Worm (Caenorhabditis elegans): ENCODE measurements around the gene Y24D9A.7.
A peak's percentile ranks its signal among the peaks of the same experiment; 100 is the strongest.
"Not testable (repeated sequence)": the region's sequence is repeated elsewhere in the genome, so short reads cannot be mapped to it uniquely, and the experiment has no call there.

Gene Y24D9A.7

DNA sequence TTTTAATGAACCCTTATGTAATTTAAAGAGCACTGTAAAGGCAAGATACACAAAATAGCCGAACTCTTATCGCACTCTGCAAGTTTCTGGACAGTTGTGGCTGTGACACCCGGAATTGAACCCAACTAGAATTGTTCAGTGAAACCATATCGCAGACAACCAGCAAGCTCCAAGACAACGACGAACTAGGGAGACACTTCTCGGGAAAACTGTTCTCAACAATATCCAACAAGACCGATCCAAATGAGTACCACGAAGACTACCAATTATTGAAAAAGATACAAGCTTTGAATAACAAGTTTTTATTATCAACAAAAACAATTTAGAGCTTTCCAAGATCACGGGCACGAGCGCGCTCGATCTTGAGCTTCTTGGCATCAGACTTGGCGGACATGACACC, 16.1 kb downstream of the Y24D9A.7 start:
- TF ChIP-seq ceh-40 (GFP tag; IDR thresholded peaks at IDR 0.05) (peak; percentile 60; the same call in 1 of the 2 replicates), attf-6 (GFP tag; IDR thresholded peaks at IDR 0.05) (peak; percentile 88), lin-54 (GFP tag; optimal IDR thresholded peaks at IDR 0.05) (peak; percentile 81), rcor-1 (GFP tag; IDR thresholded peaks at IDR 0.05) (peak; percentile 87; the same call in 1 of the 2 replicates), xnd-1 (tag; optimal IDR thresholded peaks at IDR 0.05) (peak; percentile 25), nfyb-1 (GFP tag; IDR thresholded peaks at IDR 0.05) (peak; percentile 74), lsl-1 (GFP tag; optimal IDR thresholded peaks at IDR 0.05) (peak; percentile 54), rec-8 (tag; optimal IDR thresholded peaks at IDR 0.05) (peak in 1 of 2 experiments; percentile 54), hmg-1.2 (GFP tag; IDR thresholded peaks at IDR 0.05) (peak; percentile 56; the same call in 1 of the 2 replicates), F33H1.4 (GFP tag; IDR thresholded peaks at IDR 0.05) (peak; percentile 57), D2030.7 (GFP tag; IDR thresholded peaks at IDR 0.05) (peak; percentile 76), F49E8.2 (tag; optimal IDR thresholded peaks at IDR 0.05; ENCODE audit: insufficient read depth) (peak; percentile 84), aptf-3 (GFP tag; IDR thresholded peaks at IDR 0.05) (0 out of 2 replicates have a peak, but pooled peaks have one; percentile 8), egl-44 (GFP tag; IDR thresholded peaks at IDR 0.05) (peak; percentile 17; the same call in 1 of the 2 replicates), ekl-4 (GFP tag; IDR thresholded peaks at IDR 0.05) (peak; percentile 74), F39B2.1 (GFP tag; IDR thresholded peaks at IDR 0.05) (peak; percentile 87; the same call in 1 of the 2 replicates), repo-1 (tag; optimal IDR thresholded peaks at IDR 0.05) (peak; percentile 32), snpc-1.1 (tag; optimal IDR thresholded peaks at IDR 0.05; ENCODE audit: insufficient read depth) (peak; percentile 34), dox-1 (GFP tag; IDR thresholded peaks at IDR 0.05) (peak; percentile 78), snpc-3.4 (tag; optimal IDR thresholded peaks at IDR 0.05) (peak; percentile 30), B0336.3 (GFP tag; IDR thresholded peaks at IDR 0.05) (peak; percentile 72), die-1 (tag; optimal IDR thresholded peaks at IDR 0.05) (peak; percentile 22), cebp-1 (tag; optimal IDR thresholded peaks at IDR 0.05) (peak; percentile 47), tlf-1 (GFP tag; optimal IDR thresholded peaks at IDR 0.05) (peak; percentile 68), Y56A3A.18 (GFP tag; IDR thresholded peaks at IDR 0.05) (peak; percentile 88), Y79H2A.3 (GFP tag; conservative IDR thresholded peaks at IDR 0.05) (0 out of 2 replicates have a peak, but pooled peaks have one; percentile 22), hsf-1 (GFP tag; IDR thresholded peaks at IDR 0.05) (peak; percentile 86), nhr-90 (tag; optimal IDR thresholded peaks at IDR 0.05) (peak; percentile 6), ztf-25 (GFP tag; IDR thresholded peaks at IDR 0.05) (peak; percentile 73; the same call in 1 of the 2 replicates), madf-6 (GFP tag; IDR thresholded peaks at IDR 0.05) (peak; percentile 87), F52B5.7 (tag; optimal IDR thresholded peaks at IDR 0.05) (peak; percentile 69), mcd-1 (GFP tag; IDR thresholded peaks at IDR 0.05) (peak; percentile 71), B0019.2 (GFP tag; conservative IDR thresholded peaks at IDR 0.05) (0 out of 2 replicates have a peak, but pooled peaks have one; percentile 13), Y95B8A.8 (GFP tag; IDR thresholded peaks at IDR 0.05) (peak; percentile 75), snpc-1.3 (tag; optimal IDR thresholded peaks at IDR 0.05; ENCODE audit: insufficient read depth) (peak; percentile 10), hrde-1 (tag; optimal IDR thresholded peaks at IDR 0.05; ENCODE audit: borderline replicate concordance) (peak; percentile 95), ama-1 (GFP tag; optimal IDR thresholded peaks at IDR 0.05) (peak in 1 of 2 experiments; percentile 49), lin-26 (GFP tag; IDR thresholded peaks at IDR 0.05) (peak; percentile 89), ztf-18 (tag; optimal IDR thresholded peaks at IDR 0.05) (peak; percentile 51), madf-3 (GFP tag; IDR thresholded peaks at IDR 0.05) (peak; percentile 91), bed-1 (GFP tag; IDR thresholded peaks at IDR 0.05) (peak; percentile 28; the same call in 1 of the 2 replicates), him-1 (tag; optimal IDR thresholded peaks at IDR 0.05) (peak; percentile 99), cebp-2 (GFP tag; IDR thresholded peaks at IDR 0.05) (peak; percentile 75; the same call in 1 of the 2 replicates), attf-5 (GFP tag; optimal IDR thresholded peaks at IDR 0.05) (peak; percentile 17), Y53G8AR.9 (GFP tag; conservative IDR thresholded peaks at IDR 0.05) (peak; percentile 82)
- not testable (repeated sequence) for TF ChIP-seq cebp-1 (GFP tag; IDR thresholded peaks at IDR 0.05); ama-1 (optimal IDR thresholded peaks at IDR 0.05)

All from whole organism, young adult.